Worm (Caenorhabditis elegans) whole organism, late embryonic: ENCODE results near the gene F19B10.5.

ENCODE experiments used
- K02D7.2 ChIP-seq: sonication (generic microtip); optimal IDR thresholded peaks from 2 replicates; lab custom pipeline; 2017; ENCODE audit warnings: mild to moderate bottlenecking, missing genetic modification characterization, missing compliant biosample characterization
- K09A11.1 ChIP-seq: sonication (generic microtip); optimal IDR thresholded peaks from 2 replicates; lab custom pipeline; 2017; ENCODE audit warnings: antibody characterized with exemption, mild to moderate bottlenecking, missing genetic modification characterization, missing compliant biosample characterization; ENCODE audit not compliant: insufficient read depth
- ama-1 ChIP-seq: fragments of 150-350 bp; optimal IDR thresholded peaks from 2 replicates; lab custom pipeline; 2014
- ceh-19 ChIP-seq: fragments of 200-800 bp; sonication (Bioruptor generic); optimal IDR thresholded peaks from 2 replicates; lab custom pipeline; 2018; ENCODE audit warnings: mild to moderate bottlenecking, missing genetic modification characterization, missing compliant biosample characterization
- ceh-2 ChIP-seq: sonication (generic microtip); optimal IDR thresholded peaks from 2 replicates; lab custom pipeline; 2016; ENCODE audit warnings: missing genotype, missing genetic modification characterization, missing compliant biosample characterization
- ceh-22 ChIP-seq: sonication (generic microtip); optimal IDR thresholded peaks from 2 replicates; lab custom pipeline; 2017; ENCODE audit warnings: missing biosample characterization, missing genetic modification characterization
- ceh-24 ChIP-seq: sonication (generic microtip); optimal IDR thresholded peaks from 2 replicates; lab custom pipeline; 2016; ENCODE audit warnings: mild to moderate bottlenecking, missing genetic modification characterization, missing compliant biosample characterization
- ceh-30 ChIP-seq: fragments of 150-350 bp; optimal IDR thresholded peaks from 2 replicates; lab custom pipeline; 2014; ENCODE audit warnings: missing biosample characterization, missing genetic modification characterization
- ceh-34 ChIP-seq: sonication (generic microtip); optimal IDR thresholded peaks from 2 replicates; lab custom pipeline; 2016; ENCODE audit warnings: mild to moderate bottlenecking, missing genetic modification characterization, missing compliant biosample characterization
- ceh-48 ChIP-seq: sonication (generic microtip); optimal IDR thresholded peaks from 2 replicates; lab custom pipeline; 2016; ENCODE audit warnings: missing genetic modification characterization, inconsistent platforms, missing compliant biosample characterization
- ceh-6 ChIP-seq: fragments of 200-800 bp; sonication (Bioruptor generic); optimal IDR thresholded peaks from 2 replicates; lab custom pipeline; 2018; ENCODE audit warnings: mild to moderate bottlenecking, missing genetic modification characterization, missing compliant biosample characterization
- ceh-9 ChIP-seq: sonication (generic microtip); optimal IDR thresholded peaks from 2 replicates; lab custom pipeline; 2016; ENCODE audit warnings: mild to moderate bottlenecking, missing genetic modification characterization, inconsistent platforms, missing compliant biosample characterization
- dmd-4 ChIP-seq: sonication (generic microtip); optimal IDR thresholded peaks from 2 replicates; lab custom pipeline; 2016; ENCODE audit warnings: borderline replicate concordance, missing genetic modification characterization, missing compliant biosample characterization
- dve-1 ChIP-seq: sonication (generic microtip); optimal IDR thresholded peaks from 2 replicates; lab custom pipeline; 2017; ENCODE audit warnings: antibody characterized with exemption, mild to moderate bottlenecking, missing genetic modification characterization, missing compliant biosample characterization
- ets-4 ChIP-seq: sonication (generic microtip); optimal IDR thresholded peaks from 2 replicates; lab custom pipeline; 2016; ENCODE audit warnings: missing genetic modification characterization, missing compliant biosample characterization
- eyg-1 ChIP-seq: sonication (generic microtip); optimal IDR thresholded peaks from 2 replicates; lab custom pipeline; 2016; ENCODE audit warnings: missing genotype, missing genetic modification characterization, missing compliant biosample characterization
- fax-1 ChIP-seq: sonication (generic microtip); optimal IDR thresholded peaks from 2 replicates; lab custom pipeline; 2016; ENCODE audit warnings: missing genotype, missing genetic modification characterization, missing compliant biosample characterization
- fkh-10 ChIP-seq: fragments of 150-350 bp; optimal IDR thresholded peaks from 2 replicates; lab custom pipeline; 2014; ENCODE audit warnings: missing biosample characterization, missing genetic modification reagents, missing genetic modification characterization
- gmeb-2 ChIP-seq: sonication (generic microtip); optimal IDR thresholded peaks from 2 replicates; lab custom pipeline; 2016; ENCODE audit warnings: missing genetic modification characterization, inconsistent platforms, missing compliant biosample characterization
- hlh-15 ChIP-seq: sonication (generic microtip); optimal IDR thresholded peaks from 2 replicates; lab custom pipeline; 2016; ENCODE audit warnings: missing genetic modification characterization, missing compliant biosample characterization
- hlh-30 ChIP-seq: sonication (generic microtip); optimal IDR thresholded peaks from 2 replicates; lab custom pipeline; 2017; ENCODE audit warnings: antibody characterized with exemption, missing genetic modification characterization, missing compliant biosample characterization; ENCODE audit not compliant: insufficient read depth
- hlh-8 ChIP-seq: sonication (generic microtip); optimal IDR thresholded peaks from 2 replicates; lab custom pipeline; 2016; ENCODE audit warnings: missing genotype, missing genetic modification characterization, missing compliant biosample characterization
- lim-6 ChIP-seq: sonication (generic microtip); optimal IDR thresholded peaks from 2 replicates; lab custom pipeline; 2016; ENCODE audit warnings: missing genetic modification characterization, missing compliant biosample characterization
- lin-11 ChIP-seq: fragments of 200-800 bp; sonication (Bioruptor generic); optimal IDR thresholded peaks from 2 replicates; lab custom pipeline; 2018; ENCODE audit warnings: mild to moderate bottlenecking, missing genetic modification characterization, missing compliant biosample characterization
- mec-3 ChIP-seq: sonication (generic microtip); optimal IDR thresholded peaks from 2 replicates; lab custom pipeline; 2016; ENCODE audit warnings: borderline replicate concordance, missing genetic modification characterization, missing compliant biosample characterization
- nhr-11 ChIP-seq: fragments of 150-350 bp; optimal IDR thresholded peaks from 2 replicates; lab custom pipeline; 2014; ENCODE audit warnings: missing biosample characterization, missing genetic modification characterization
- npax-4 ChIP-seq: sonication (generic microtip); optimal IDR thresholded peaks from 2 replicates; lab custom pipeline; 2016; ENCODE audit warnings: missing genetic modification characterization, missing compliant biosample characterization
- odd-2 ChIP-seq: sonication (generic microtip); optimal IDR thresholded peaks from 2 replicates; lab custom pipeline; 2017; ENCODE audit warnings: antibody characterized with exemption, mild to moderate bottlenecking, missing genetic modification characterization, missing compliant biosample characterization
- pat-9 ChIP-seq: fragments of 200-800 bp; sonication (Bioruptor generic); optimal IDR thresholded peaks from 2 replicates; lab custom pipeline; 2018; ENCODE audit warnings: mild to moderate bottlenecking, missing genetic modification characterization, moderate library complexity, missing compliant biosample characterization
- pqm-1 ChIP-seq: sonication (generic microtip); optimal IDR thresholded peaks from 2 replicates; lab custom pipeline; 2016; ENCODE audit warnings: missing genetic modification characterization, missing compliant biosample characterization
- pros-1 ChIP-seq: fragments of 150-350 bp; optimal IDR thresholded peaks from 2 replicates; lab custom pipeline; 2014; ENCODE audit warnings: missing biosample characterization, missing genetic modification reagents, missing genetic modification characterization
- rnt-1 ChIP-seq: sonication (generic microtip); optimal IDR thresholded peaks from 2 replicates; lab custom pipeline; 2016; ENCODE audit warnings: missing genetic modification characterization, missing compliant biosample characterization
- sox-2 ChIP-seq: fragments of 200-800 bp; sonication (Bioruptor generic); IDR thresholded peaks from 2 replicates; pipeline ENCODE4 v1.3.6; 2022; ENCODE audit warnings: missing genetic modification reagents, missing genetic modification characterization, missing compliant biosample characterization
- sox-4 ChIP-seq: sonication (generic microtip); optimal IDR thresholded peaks from 2 replicates; lab custom pipeline; 2017; ENCODE audit warnings: mild to moderate bottlenecking, missing genetic modification characterization, inconsistent platforms, missing compliant biosample characterization
- syd-9 ChIP-seq: sonication (generic microtip); optimal IDR thresholded peaks from 2 replicates; lab custom pipeline; 2016; ENCODE audit warnings: mild to moderate bottlenecking, missing genetic modification characterization, moderate library complexity, missing compliant biosample characterization
- unc-86 ChIP-seq: sonication (generic microtip); optimal IDR thresholded peaks from 2 replicates; lab custom pipeline; 2016; ENCODE audit warnings: missing genetic modification characterization, missing compliant biosample characterization
- zip-5 ChIP-seq: sonication (generic microtip); optimal IDR thresholded peaks from 2 replicates; lab custom pipeline; 2016; ENCODE audit warnings: missing genetic modification characterization, missing compliant biosample characterization
- ztf-16 ChIP-seq: sonication (generic microtip); optimal IDR thresholded peaks from 2 replicates; lab custom pipeline; 2017; ENCODE audit warnings: missing genetic modification characterization, missing compliant biosample characterization

The F19B10.5 gene

DNA sequence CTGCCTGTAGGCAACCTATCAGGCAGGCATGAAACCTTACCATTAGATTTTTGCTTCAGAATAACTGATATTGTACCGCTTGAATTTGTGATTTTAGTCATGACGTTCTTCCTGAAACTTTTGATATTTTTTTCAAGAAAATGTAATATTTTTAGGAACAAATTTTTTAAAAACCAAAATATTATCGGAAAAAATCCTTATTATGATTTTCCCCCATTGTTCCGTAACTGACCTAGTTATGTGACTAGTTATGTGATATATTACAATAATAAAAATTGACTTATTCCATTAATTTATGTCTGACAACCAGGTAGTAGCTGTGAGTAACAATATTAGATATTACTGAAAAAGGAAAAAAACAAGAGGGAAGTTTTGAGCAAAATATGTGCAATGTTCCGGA lies 15.5 kb downstream of the F19B10.5 start, which contains the start of gene srx-98:
Gene srx-98 (minus strand): TSS at position 101 of the 400 bp plus-strand sequence.
- TF ChIP-seq ceh-34 (tag; lab: Kevin White, UChicago) (no peak), ztf-16 (tag; lab: Kevin White, UChicago) (no peak), odd-2 (tag; lab: Kevin White, UChicago) (no peak), ceh-48 (tag; lab: Kevin White, UChicago) (no peak), gmeb-2 (tag; lab: Kevin White, UChicago) (no peak), lim-6 (tag; lab: Kevin White, UChicago) (no peak), npax-4 (tag; lab: Kevin White, UChicago) (no peak), dve-1 (no peak), pat-9 (tag; lab: Kevin White, UChicago) (no peak), hlh-30 (tag; lab: Kevin White, UChicago) (no peak), ceh-24 (tag; lab: Kevin White, UChicago) (no peak), eyg-1 (tag; lab: Kevin White, UChicago) (no peak), rnt-1 (no peak), zip-5 (tag; lab: Kevin White, UChicago) (no peak), ceh-30 (tag; lab: Kevin White, UChicago) (no peak), ets-4 (no peak), nhr-11 (tag; lab: Kevin White, UChicago) (no peak), ceh-22 (tag; lab: Kevin White, UChicago) (no peak)

DNA sequence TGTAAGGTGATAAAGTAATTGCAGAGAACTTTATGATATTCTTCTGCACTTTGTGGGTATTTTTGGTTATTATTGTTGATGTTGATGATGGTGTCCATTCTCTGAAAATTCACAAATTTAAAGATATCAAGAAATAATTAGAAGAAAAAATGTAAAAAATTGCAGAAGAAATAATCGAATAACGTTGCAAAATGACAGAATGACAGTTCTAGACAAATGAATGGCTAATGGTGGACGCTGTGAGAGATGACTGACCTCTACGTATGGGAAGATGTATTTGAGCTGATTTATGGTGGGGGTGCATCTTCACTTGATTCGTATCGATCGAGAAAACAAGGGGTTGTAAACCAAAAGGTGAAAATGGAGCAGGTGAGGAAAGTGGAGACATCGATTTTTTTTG lies 18.0 kb downstream of the F19B10.5 start, which contains the start of gene sea-1:
Gene sea-1 (minus strand): TSS at position 101 of the 400 bp plus-strand sequence.
- TF ChIP-seq ceh-30 (tag; lab: Kevin White, UChicago) = no peak
- no peak for TF ChIP-seq pqm-1 (tag; lab: Kevin White, UChicago)
- TF ChIP-seq ama-1 (lab: Kevin White, UChicago) = no peak
- TF ChIP-seq zip-5 (tag; lab: Kevin White, UChicago) = no peak
- TF ChIP-seq ceh-48 (tag; lab: Kevin White, UChicago) = no peak
- TF ChIP-seq dmd-4 = no peak
- TF ChIP-seq ceh-22 (tag; lab: Kevin White, UChicago) = no peak
- no peak for TF ChIP-seq hlh-8 (tag; lab: Kevin White, UChicago)
- no peak for TF ChIP-seq ets-4
- no peak for TF ChIP-seq pros-1
- no peak for TF ChIP-seq ceh-9 (tag; lab: Kevin White, UChicago)
- TF ChIP-seq hlh-15 (tag; lab: Kevin White, UChicago) = no peak
- TF ChIP-seq K09A11.1 (tag; lab: Kevin White, UChicago) = no peak
- no peak for TF ChIP-seq syd-9 (tag; lab: Kevin White, UChicago)
- no peak for TF ChIP-seq lim-6 (tag; lab: Kevin White, UChicago)
- TF ChIP-seq, all 69 proteins: peak for 0

DNA sequence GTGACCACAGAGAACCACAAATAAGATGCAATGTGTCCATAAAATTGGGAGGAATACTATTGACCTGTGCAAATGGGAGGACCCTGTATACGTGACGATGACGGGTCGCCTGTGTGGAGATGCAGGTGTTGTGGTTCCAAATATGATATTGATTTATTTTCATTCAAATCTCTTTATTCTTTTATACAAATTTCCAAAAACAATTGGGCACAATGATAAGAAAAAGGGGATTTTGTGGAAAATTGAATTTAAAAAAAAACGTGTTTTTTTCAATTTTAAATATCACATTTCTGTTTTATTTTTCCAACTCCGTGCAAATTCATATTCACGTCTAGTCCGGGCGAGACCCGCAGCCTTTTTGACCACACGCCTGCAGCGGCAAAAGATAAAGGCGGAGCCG lies 19.7 kb downstream of the F19B10.5 start, which contains the start of gene F19B10.2:
Gene F19B10.2 (plus strand): TSS at position 301 of the 400 bp plus-strand sequence.
- TF ChIP-seq syd-9 (tag; lab: Kevin White, UChicago) (no peak), ceh-30 (tag; lab: Kevin White, UChicago) (no peak), mec-3 (tag; lab: Kevin White, UChicago) (no peak), nhr-11 (tag; lab: Kevin White, UChicago) (no peak), ztf-16 (tag; lab: Kevin White, UChicago) (no peak), sox-4 (tag; lab: Kevin White, UChicago) (no peak), ets-4 (no peak), ceh-2 (no peak), fax-1 (tag; lab: Kevin White, UChicago) (no peak), unc-86 (tag; lab: Kevin White, UChicago) (no peak), K02D7.2 (tag; lab: Kevin White, UChicago) (no peak), fkh-10 (GFP tag; lab: Kevin White, UChicago) (no peak), ceh-6 (GFP tag; lab: Kevin White, UChicago) (no peak), lin-11 (tag; lab: Kevin White, UChicago) (no peak), pqm-1 (tag; lab: Kevin White, UChicago) (no peak), dmd-4 (no peak), sox-2 (GFP tag; lab: Robert Waterston, UW) (no peak), ceh-19 (no peak), hlh-8 (tag; lab: Kevin White, UChicago) (no peak)
